Fruit fly (Drosophila melanogaster): ENCODE results near the gene CecA1.

DNA sequence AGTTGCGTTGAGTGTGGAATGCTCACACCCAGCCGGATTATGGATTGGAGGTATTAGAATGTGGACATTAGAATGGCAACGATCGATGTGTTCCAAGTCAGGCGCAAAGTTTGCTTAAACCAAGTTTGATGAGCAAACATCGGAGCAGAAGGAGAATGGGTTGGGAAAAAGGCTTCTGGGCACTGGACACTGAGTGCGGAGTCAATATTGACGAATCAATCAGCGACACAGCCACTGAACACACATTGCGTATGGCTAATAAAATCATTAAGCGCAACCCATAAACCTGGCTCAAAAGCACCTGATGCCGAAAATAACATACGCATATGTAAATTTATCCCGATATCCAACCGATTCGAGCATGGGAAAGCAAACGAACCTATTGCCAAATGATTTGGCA, 16.8 kb upstream of the CecA1 start:
- TF ChIP-seq Mio (GFP tag; optimal IDR thresholded peaks at IDR 0.05) (no peak), OdsH (GFP tag; optimal IDR thresholded peaks at IDR 0.05) (no peak), tai (GFP tag; optimal IDR thresholded peaks at IDR 0.05) (no peak), pan (optimal IDR thresholded peaks at IDR 0.05) (no peak)
